Fruit fly (Drosophila melanogaster) whole organism, prepupa: ENCODE measurements around the gene Muc14A.
A peak's percentile ranks its signal among the peaks of the same experiment; 100 is the strongest.

Source experiments
- CG10631 ChIP-seq: fragments of 200-800 bp; sonication (Bioruptor generic); optimal IDR thresholded peaks from 2 replicates; lab custom pipeline; 2016; ENCODE audit warnings: missing biosample characterization, missing genetic modification characterization
- CG11294 ChIP-seq: fragments of 200-800 bp; sonication (Bioruptor generic); IDR thresholded peaks from 2 replicates; pipeline ENCODE4 v1.3.6; 2022; ENCODE audit warnings: missing biosample characterization, missing genetic modification characterization
- CG11762 ChIP-seq: fragments of 200-800 bp; sonication (Bioruptor generic); optimal IDR thresholded peaks from 3 replicates; lab custom pipeline; 2016; ENCODE audit warnings: missing biosample characterization, missing genetic modification characterization; ENCODE audit not compliant: insufficient read depth
- CG15336 ChIP-seq: fragments of 200-800 bp; sonication (Bioruptor generic); IDR thresholded peaks from 2 replicates; pipeline ENCODE4 v1.3.6; 2022; ENCODE audit warnings: missing biosample characterization, missing genetic modification characterization
- CG1621 ChIP-seq: fragments of 200-800 bp; sonication (Bioruptor generic); optimal IDR thresholded peaks from 3 replicates; lab custom pipeline; 2018; ENCODE audit warnings: missing biosample characterization, mild to moderate bottlenecking, missing genetic modification characterization
- CG16779 ChIP-seq: fragments of 200-800 bp; sonication (Bioruptor generic); optimal IDR thresholded peaks from 3 replicates; lab custom pipeline; 2017; ENCODE audit warnings: missing biosample characterization, mild to moderate bottlenecking, missing genetic modification characterization
- CG32006 ChIP-seq: fragments of 200-800 bp; sonication (Bioruptor generic); optimal IDR thresholded peaks from 3 replicates; lab custom pipeline; 2017; ENCODE audit warnings: missing biosample characterization, mild to moderate bottlenecking, missing genetic modification characterization
- CG34406 ChIP-seq: fragments of 200-800 bp; sonication (Bioruptor generic); optimal IDR thresholded peaks from 3 replicates; lab custom pipeline; 2016; ENCODE audit warnings: missing biosample characterization, missing genetic modification characterization
- CG3919 ChIP-seq: fragments of 200-800 bp; sonication (Bioruptor generic); optimal IDR thresholded peaks from 3 replicates; lab custom pipeline; 2016; ENCODE audit warnings: missing biosample characterization, missing genetic modification characterization
- CG4318 ChIP-seq: fragments of 200-800 bp; sonication (Bioruptor generic); optimal IDR thresholded peaks from 3 replicates; lab custom pipeline; 2017; ENCODE audit warnings: missing biosample characterization, mild to moderate bottlenecking, missing genetic modification characterization
- CG6276 ChIP-seq: fragments of 200-800 bp; sonication (Bioruptor generic); optimal IDR thresholded peaks from 2 replicates; lab custom pipeline; 2017; ENCODE audit warnings: missing biosample characterization, mild to moderate bottlenecking, missing genetic modification characterization
- CG6792 ChIP-seq: fragments of 200-800 bp; sonication (Bioruptor generic); optimal IDR thresholded peaks from 3 replicates; lab custom pipeline; 2016; ENCODE audit warnings: missing biosample characterization, missing genetic modification characterization
- CG6808 ChIP-seq: fragments of 200-800 bp; sonication (Bioruptor generic); optimal IDR thresholded peaks from 3 replicates; lab custom pipeline; 2017; ENCODE audit warnings: missing biosample characterization, missing genetic modification characterization, mild to moderate bottlenecking, moderate library complexity, missing genetic modification reagents
- CG6854 ChIP-seq: fragments of 200-800 bp; sonication (Bioruptor generic); optimal IDR thresholded peaks from 2 replicates; lab custom pipeline; 2017; ENCODE audit warnings: missing biosample characterization, mild to moderate bottlenecking, missing genetic modification characterization
- CG7368 ChIP-seq: fragments of 200-800 bp; sonication (Bioruptor generic); optimal IDR thresholded peaks from 3 replicates; lab custom pipeline; 2016; ENCODE audit warnings: missing biosample characterization, missing genetic modification characterization
- CG8319 ChIP-seq: fragments of 200-800 bp; sonication (Bioruptor generic); optimal IDR thresholded peaks from 3 replicates; lab custom pipeline; 2016; ENCODE audit warnings: missing biosample characterization, missing genetic modification characterization
- CG8632 ChIP-seq: fragments of 200-800 bp; sonication (Bioruptor generic); optimal IDR thresholded peaks from 3 replicates; lab custom pipeline; 2016; ENCODE audit warnings: missing biosample characterization, missing genetic modification characterization
- CG9139 ChIP-seq: fragments of 200-800 bp; sonication (Bioruptor generic); optimal IDR thresholded peaks from 3 replicates; lab custom pipeline; 2017; ENCODE audit warnings: missing biosample characterization, mild to moderate bottlenecking, missing genetic modification characterization
- Eip75B ChIP-seq: fragments of 200-800 bp; sonication (Bioruptor generic); optimal IDR thresholded peaks from 3 replicates; lab custom pipeline; 2016; ENCODE audit warnings: missing biosample characterization, missing genetic modification characterization
- Eip78C ChIP-seq: fragments of 200-800 bp; sonication (Bioruptor generic); peaks from one replicate; lab custom pipeline; 2016; ENCODE audit warnings: missing biosample characterization, missing genetic modification characterization
- Ets21C ChIP-seq: fragments of 200-800 bp; sonication (Bioruptor generic); optimal IDR thresholded peaks from 3 replicates; lab custom pipeline; 2016; ENCODE audit warnings: missing biosample characterization, missing genetic modification characterization
- Ets96B ChIP-seq: fragments of 200-800 bp; optimal IDR thresholded peaks from 2 replicates; lab custom pipeline; 2019; ENCODE audit warnings: missing biosample characterization, mild to moderate bottlenecking, missing genetic modification characterization, moderate library complexity
- Hr38 ChIP-seq: sonication (Bioruptor generic); optimal IDR thresholded peaks from 2 replicates; lab custom pipeline; 2016; ENCODE audit warnings: missing biosample characterization, missing genetic modification characterization
- Hr39 ChIP-seq: fragments of 200-800 bp; sonication (Bioruptor generic); optimal IDR thresholded peaks from 2 replicates; lab custom pipeline; 2016; ENCODE audit warnings: missing biosample characterization, missing genetic modification characterization
- Met ChIP-seq: fragments of 200-800 bp; sonication (Bioruptor generic); optimal IDR thresholded peaks from 3 replicates; lab custom pipeline; 2016; ENCODE audit warnings: missing biosample characterization, missing genetic modification characterization
- OdsH ChIP-seq: fragments of 200-800 bp; sonication (Bioruptor generic); optimal IDR thresholded peaks from 3 replicates; lab custom pipeline; 2016; ENCODE audit warnings: missing biosample characterization, missing genetic modification characterization
- Sox102F ChIP-seq: fragments of 200-800 bp; sonication (Bioruptor generic); optimal IDR thresholded peaks from 2 replicates; lab custom pipeline; 2016; ENCODE audit warnings: missing biosample characterization, mild to moderate bottlenecking, missing genetic modification characterization
- Sox15 ChIP-seq: fragments of 200-800 bp; sonication (Bioruptor generic); optimal IDR thresholded peaks from 3 replicates; lab custom pipeline; 2016; ENCODE audit warnings: missing biosample characterization, missing genetic modification characterization
- achi ChIP-seq: fragments of 200-800 bp; sonication (Bioruptor generic); optimal IDR thresholded peaks from 3 replicates; lab custom pipeline; 2016; ENCODE audit warnings: missing biosample characterization, missing genetic modification characterization
- acj6 ChIP-seq: fragments of 200-800 bp; sonication (Bioruptor generic); optimal IDR thresholded peaks from 3 replicates; lab custom pipeline; 2016; ENCODE audit warnings: missing biosample characterization, missing genetic modification characterization
- cyc ChIP-seq: fragments of 200-800 bp; sonication (Bioruptor generic); optimal IDR thresholded peaks from 3 replicates; lab custom pipeline; 2016; ENCODE audit warnings: missing biosample characterization, missing genetic modification characterization
- dac ChIP-seq: fragments of 200-800 bp; sonication (Bioruptor generic); optimal IDR thresholded peaks from 2 replicates; lab custom pipeline; 2017; ENCODE audit warnings: missing biosample characterization, mild to moderate bottlenecking, missing genetic modification characterization
- esn ChIP-seq: fragments of 200-800 bp; sonication (Bioruptor generic); optimal IDR thresholded peaks from 2 replicates; lab custom pipeline; 2016; ENCODE audit warnings: missing biosample characterization, mild to moderate bottlenecking, missing genetic modification characterization, moderate library complexity
- fd59A ChIP-seq: fragments of 200-800 bp; sonication (Bioruptor generic); optimal IDR thresholded peaks from 2 replicates; lab custom pipeline; 2017; ENCODE audit warnings: missing biosample characterization, mild to moderate bottlenecking, missing genetic modification characterization, missing genetic modification reagents
- fd85E ChIP-seq: fragments of 200-800 bp; sonication (Bioruptor generic); optimal IDR thresholded peaks from 3 replicates; lab custom pipeline; 2016; ENCODE audit warnings: missing biosample characterization, missing genetic modification characterization
- lz ChIP-seq: fragments of 200-800 bp; sonication (Bioruptor generic); optimal IDR thresholded peaks from 3 replicates; lab custom pipeline; 2016; ENCODE audit warnings: missing biosample characterization, missing genetic modification characterization
- net ChIP-seq: fragments of 200-800 bp; sonication (Bioruptor generic); optimal IDR thresholded peaks from 3 replicates; lab custom pipeline; 2016; ENCODE audit warnings: missing biosample characterization, missing genetic modification characterization
- pdm3 ChIP-seq: fragments of 200-800 bp; sonication (Bioruptor generic); optimal IDR thresholded peaks from 3 replicates; lab custom pipeline; 2016; ENCODE audit warnings: missing biosample characterization, missing genetic modification characterization
- salr ChIP-seq, 2 experiments: fragments of 200-800 bp; sonication (Bioruptor generic); optimal IDR thresholded peaks; 3 replicates each; lab custom pipeline; 2016 to 2018; ENCODE audit warnings: missing biosample characterization in 2 of 2, missing genetic modification characterization in 2 of 2, mild to moderate bottlenecking in 1 of 2
- svp ChIP-seq: fragments of 200-800 bp; sonication (Bioruptor generic); peaks from one replicate; lab custom pipeline; 2016; ENCODE audit warnings: missing biosample characterization, missing genetic modification characterization
- topi ChIP-seq: fragments of 200-800 bp; sonication (Bioruptor generic); optimal IDR thresholded peaks from 3 replicates; lab custom pipeline; 2016; ENCODE audit warnings: missing biosample characterization, missing genetic modification characterization
- vri ChIP-seq: fragments of 200-800 bp; sonication (Bioruptor generic); optimal IDR thresholded peaks from 3 replicates; lab custom pipeline; 2016; ENCODE audit warnings: missing biosample characterization, mild to moderate bottlenecking, missing genetic modification characterization

Muc14A gene

DNA sequence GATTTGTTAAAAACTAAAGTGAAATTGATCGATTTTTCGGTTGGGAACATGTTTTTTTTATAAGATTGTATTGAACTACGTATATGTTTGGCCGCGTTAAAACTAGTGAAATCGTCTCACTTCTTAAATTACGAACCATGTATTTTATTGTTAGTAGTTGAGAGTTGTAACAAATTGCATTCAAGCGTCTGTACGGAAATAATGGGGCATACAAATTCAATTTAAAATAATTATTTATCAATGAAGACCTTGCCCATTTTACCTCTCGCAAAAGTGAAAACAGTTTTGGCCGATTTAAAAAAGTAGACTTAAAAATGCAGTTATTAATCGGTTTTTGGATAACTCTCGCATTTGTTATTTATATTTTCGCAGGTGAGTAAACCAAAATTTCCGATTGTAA, at the start of gene Muc14A:
Muc14A (plus strand) TSS at position 301 of the 400 bp plus-strand sequence.
- TF ChIP-seq Ets21C (no peak), acj6 (GFP tag; lab: Kevin White, UChicago) (no peak), CG6792 (no peak), CG6808 (GFP tag; lab: Kevin White, UChicago) (no peak), CG6854 (no peak), Eip75B (GFP tag; lab: Kevin White, UChicago) (no peak), CG34406 (GFP tag; lab: Kevin White, UChicago) (no peak), Sox102F (GFP tag; lab: Kevin White, UChicago) (no peak), OdsH (GFP tag; lab: Kevin White, UChicago) (no peak), salr (GFP tag; optimal IDR thresholded peaks at IDR 0.05; lab: Kevin White, UChicago) (no peak), CG1621 (tag; lab: Kevin White, UChicago) (no peak), CG11762 (GFP tag; lab: Kevin White, UChicago) (no peak), Met (no peak), CG11294 (GFP tag; lab: Robert Waterston, UW) (no peak), CG10631 (GFP tag; lab: Kevin White, UChicago) (no peak), CG6276 (GFP tag; lab: Kevin White, UChicago) (no peak)

DNA sequence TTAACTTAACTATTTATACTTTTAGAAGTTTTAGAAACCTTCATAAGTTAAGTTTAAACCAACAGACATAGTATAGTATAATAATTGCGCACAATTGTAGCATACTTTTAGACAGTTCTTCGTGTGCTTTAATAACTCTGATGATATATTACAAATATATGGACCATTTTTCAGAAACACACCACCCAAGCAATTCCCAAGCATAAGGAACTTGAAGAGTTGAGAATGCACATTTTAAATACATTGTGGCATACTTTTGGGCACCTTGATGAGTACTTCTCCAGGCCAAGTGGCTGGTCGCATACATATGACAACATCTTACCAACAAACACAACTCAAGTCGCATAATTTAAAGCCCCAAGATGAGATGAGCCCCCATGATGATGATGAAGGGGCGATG, 39.3 kb upstream of the Muc14A start:
- TF ChIP-seq cyc (GFP tag; lab: Kevin White, UChicago), result no peak
- no peak for TF ChIP-seq CG11294 (GFP tag; lab: Robert Waterston, UW)
- TF ChIP-seq net (GFP tag; lab: Kevin White, UChicago), result no peak
- no peak for TF ChIP-seq fd59A (GFP tag; lab: Kevin White, UChicago)
- no peak for TF ChIP-seq Ets96B (tag; lab: Kevin White, UChicago)
- no peak for TF ChIP-seq fd85E (GFP tag; lab: Kevin White, UChicago)
- TF ChIP-seq CG11762 (GFP tag; lab: Kevin White, UChicago), result no peak
- TF ChIP-seq CG7368, result no peak
- no peak for TF ChIP-seq CG15336
- no peak for TF ChIP-seq CG1621 (tag; lab: Kevin White, UChicago)
- TF ChIP-seq CG9139 (GFP tag; lab: Kevin White, UChicago), result no peak
- TF ChIP-seq CG8632 (GFP tag; lab: Kevin White, UChicago), result no peak
- no peak for TF ChIP-seq dac
- TF ChIP-seq CG32006 (GFP tag; lab: Kevin White, UChicago), result no peak
- no peak for TF ChIP-seq topi (GFP tag; lab: Kevin White, UChicago)
- no peak for TF ChIP-seq vri (GFP tag; lab: Kevin White, UChicago)
- no peak for TF ChIP-seq CG8319 (GFP tag; lab: Kevin White, UChicago)
- TF ChIP-seq Eip75B (GFP tag; lab: Kevin White, UChicago), result no peak
- no peak for TF ChIP-seq CG6792
- TF ChIP-seq CG6854, result no peak

DNA sequence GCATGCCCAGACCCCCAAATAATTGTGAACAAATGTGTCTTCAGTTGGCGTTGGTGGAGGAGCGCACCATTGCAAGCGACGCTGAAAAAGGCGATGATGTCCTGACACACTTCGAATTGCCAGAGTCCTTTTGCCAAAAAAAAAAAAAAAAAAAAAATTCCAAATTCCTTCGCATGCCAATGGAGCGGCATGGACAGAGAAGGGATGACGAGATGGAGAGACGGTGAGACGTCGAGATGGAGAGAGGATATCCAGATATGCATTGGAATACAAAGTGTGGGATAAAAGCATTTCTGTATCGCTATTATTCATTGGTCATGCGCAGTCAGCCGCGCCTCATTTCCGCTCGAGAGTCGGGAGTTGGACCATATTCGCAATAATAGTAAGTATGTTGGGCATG, 37.3 kb upstream of the Muc14A start:
- TF ChIP-seq svp (GFP tag; lab: Kevin White, UChicago) (peak; percentile 3), CG32006 (GFP tag; lab: Kevin White, UChicago) (no peak)
- TF ChIP-seq, all 60 proteins: peak for 1

DNA sequence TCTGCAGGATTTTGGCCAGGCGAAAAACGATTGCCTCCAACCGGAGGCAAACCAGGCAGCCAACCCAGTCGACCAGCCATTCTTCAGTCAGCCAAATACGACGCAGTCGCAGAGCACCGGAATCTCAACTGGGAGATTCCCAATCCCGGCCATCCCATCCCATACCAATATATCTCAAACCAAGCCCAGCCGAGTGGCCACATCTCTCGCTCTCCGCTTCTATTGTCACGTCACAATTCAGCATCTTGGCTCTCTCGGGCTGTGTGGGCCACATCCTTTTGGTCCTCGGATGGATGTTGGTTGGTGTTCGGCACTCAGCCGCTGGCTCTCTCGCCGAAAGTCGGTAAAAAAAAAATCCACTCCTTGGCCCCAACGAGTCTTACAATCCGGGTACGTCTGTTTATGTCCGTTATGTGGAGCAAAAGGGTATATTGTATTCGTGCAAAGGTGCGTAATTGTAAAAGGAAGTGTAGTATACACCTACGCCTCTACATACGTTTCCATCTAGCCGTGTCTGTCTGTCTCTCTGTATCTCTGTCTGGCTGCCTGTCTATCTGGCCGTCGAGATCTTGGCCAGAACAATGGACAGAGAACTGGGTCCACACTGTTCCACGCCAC, 35.6 kb upstream of the Muc14A start, which contains the start of gene mmd:
mmd (minus strand) TSS at position 3 of the 618 bp plus-strand sequence.
- TF ChIP-seq esn (GFP tag; lab: Kevin White, UChicago) (no peak), Eip78C (GFP tag; lab: Kevin White, UChicago) (no peak), OdsH (GFP tag; lab: Kevin White, UChicago) (no peak), topi (GFP tag; lab: Kevin White, UChicago) (no peak), lz (GFP tag; lab: Kevin White, UChicago) (no peak), pdm3 (no peak), Hr39 (GFP tag; lab: Kevin White, UChicago) (no peak), CG8319 (GFP tag; lab: Kevin White, UChicago) (no peak), CG10631 (GFP tag; lab: Kevin White, UChicago) (no peak), achi (GFP tag; lab: Kevin White, UChicago) (no peak), CG6792 (no peak), CG4318 (GFP tag; lab: Kevin White, UChicago) (no peak), Sox15 (GFP tag; lab: Kevin White, UChicago) (no peak), Ets21C (no peak), Hr38 (GFP tag; lab: Kevin White, UChicago) (no peak), CG3919 (GFP tag; lab: Kevin White, UChicago) (no peak), CG16779 (tag; lab: Kevin White, UChicago) (no peak)
